Worm (Caenorhabditis elegans): ENCODE results near the gene egli-1.

egli-1 gene

ce11 chrII:9356723-9357122 is 33.0 kb downstream of the egli-1 start:
- TF ChIP-seq nfya-1 (tag; optimal IDR thresholded peaks at IDR 0.05; ENCODE audit: insufficient read depth) (peak; percentile 70), hmg-11 (tag; optimal IDR thresholded peaks at IDR 0.05) (peak; percentile 74), ceh-16 (tag; optimal IDR thresholded peaks at IDR 0.05) (no peak), ztf-11 (tag; optimal IDR thresholded peaks at IDR 0.05) (no peak), unc-62 (GFP tag; optimal IDR thresholded peaks at IDR 0.05) (no peak), nhr-76 (tag; optimal IDR thresholded peaks at IDR 0.05) (no peak), elt-2 (tag; optimal IDR thresholded peaks at IDR 0.05) (peak; percentile 16), zag-1 (tag; optimal IDR thresholded peaks at IDR 0.05) (no peak), ztf-4 (tag; optimal IDR thresholded peaks at IDR 0.05) (no peak), nhr-43 (tag; optimal IDR thresholded peaks at IDR 0.05; ENCODE audit: poor library complexity, severe bottlenecking) (peak; percentile 58), mml-1 (tag; optimal IDR thresholded peaks at IDR 0.05) (no peak), egl-27 (tag; optimal IDR thresholded peaks at IDR 0.05) (no peak), lin-39 (tag; optimal IDR thresholded peaks at IDR 0.05) (peak; percentile 63), snpc-4 (tag; optimal IDR thresholded peaks at IDR 0.05) (peak; percentile 64), nhr-23 (tag; optimal IDR thresholded peaks at IDR 0.05) (peak; percentile 77), lsy-12 (tag; optimal IDR thresholded peaks at IDR 0.05) (peak; percentile 8), ama-1 (optimal IDR thresholded peaks at IDR 0.05) (no peak), ZK546.5 (tag; optimal IDR thresholded peaks at IDR 0.05) (no peak), sea-2 (GFP tag; optimal IDR thresholded peaks at IDR 0.05) (no peak), fos-1 (tag; optimal IDR thresholded peaks at IDR 0.05) (no peak), skn-1 (tag; optimal IDR thresholded peaks at IDR 0.05) (no peak), elt-1 (tag; optimal IDR thresholded peaks at IDR 0.05) (no peak), unc-39 (tag; optimal IDR thresholded peaks at IDR 0.05) (no peak), nhr-28 (tag; optimal IDR thresholded peaks at IDR 0.05) (no peak), fkh-10 (GFP tag; optimal IDR thresholded peaks at IDR 0.05) (no peak), mdl-1 (tag; optimal IDR thresholded peaks at IDR 0.05) (peak; percentile 6), egl-5 (tag; optimal IDR thresholded peaks at IDR 0.05) (peak; percentile 66), elt-3 (tag; optimal IDR thresholded peaks at IDR 0.05) (no peak), fkh-2 (tag; optimal IDR thresholded peaks at IDR 0.05) (no peak), nhr-12 (tag; optimal IDR thresholded peaks at IDR 0.05) (no peak), nhr-67 (tag; optimal IDR thresholded peaks at IDR 0.05) (no peak), tbx-2 (tag; optimal IDR thresholded peaks at IDR 0.05) (peak; percentile 3), aly-2 (tag; optimal IDR thresholded peaks at IDR 0.05) (no peak), daf-12 (tag; optimal IDR thresholded peaks at IDR 0.05) (no peak), pha-4 (tag; optimal IDR thresholded peaks at IDR 0.05) (peak; percentile 32), nhr-237 (tag; optimal IDR thresholded peaks at IDR 0.05) (no peak), nhr-25 (tag; optimal IDR thresholded peaks at IDR 0.05) (no peak), pqm-1 (tag; optimal IDR thresholded peaks at IDR 0.05) (no peak), nhr-11 (tag; optimal IDR thresholded peaks at IDR 0.05) (no peak), R02D3.7 (tag; optimal IDR thresholded peaks at IDR 0.05) (peak; percentile 27), ceh-28 (tag; optimal IDR thresholded peaks at IDR 0.05) (peak; percentile 43), eor-1 (tag; optimal IDR thresholded peaks at IDR 0.05) (no peak), jun-1 (tag; optimal IDR thresholded peaks at IDR 0.05) (no peak), ceh-9 (tag; optimal IDR thresholded peaks at IDR 0.05) (no peak), ceh-82 (tag; optimal IDR thresholded peaks at IDR 0.05) (no peak), nhr-77 (tag; optimal IDR thresholded peaks at IDR 0.05) (no peak), lin-15B (tag; optimal IDR thresholded peaks at IDR 0.05) (peak; percentile 27)

- TF ChIP-seq nhr-43 (tag; optimal IDR thresholded peaks at IDR 0.05; ENCODE audit: poor library complexity, severe bottlenecking) (no peak), lin-15B (tag; optimal IDR thresholded peaks at IDR 0.05) (no peak), zag-1 (tag; optimal IDR thresholded peaks at IDR 0.05) (no peak), mdl-1 (tag; optimal IDR thresholded peaks at IDR 0.05) (no peak), skn-1 (tag; optimal IDR thresholded peaks at IDR 0.05) (no peak), ceh-16 (tag; optimal IDR thresholded peaks at IDR 0.05) (no peak), nhr-76 (tag; optimal IDR thresholded peaks at IDR 0.05) (no peak), fkh-10 (GFP tag; optimal IDR thresholded peaks at IDR 0.05) (no peak), eor-1 (tag; optimal IDR thresholded peaks at IDR 0.05) (no peak), snpc-4 (tag; optimal IDR thresholded peaks at IDR 0.05) (no peak), pqm-1 (tag; optimal IDR thresholded peaks at IDR 0.05) (no peak), R02D3.7 (tag; optimal IDR thresholded peaks at IDR 0.05) (no peak)
These were observed 34.5 kb downstream of the egli-1 start, which contains the start of gene mel-11 for ce11 chrII:9358230-9358629. mel-11 (plus strand) TSS chrII:9358530.
